Fruit fly (Drosophila melanogaster) whole organism, adult: ENCODE data around the gene Pep.

Experiments
- CG11617 ChIP-seq: fragments of 200-800 bp; sonication (Bioruptor generic); optimal IDR thresholded peaks from 2 replicates; lab custom pipeline; 2017; ENCODE audit warnings: mild to moderate bottlenecking, missing biosample characterization, missing genetic modification reagents, missing genetic modification characterization
- CG14711 ChIP-seq: fragments of 200-800 bp; sonication (Bioruptor generic); optimal IDR thresholded peaks from 2 replicates; lab custom pipeline; 2018; ENCODE audit warnings: missing biosample characterization, mild to moderate bottlenecking, missing genetic modification characterization, moderate library complexity
- CG1620 ChIP-seq: fragments of 200-800 bp; sonication (Bioruptor generic); optimal IDR thresholded peaks from 2 replicates; lab custom pipeline; 2016; ENCODE audit warnings: missing biosample characterization, missing genetic modification characterization
- CG33017 ChIP-seq: fragments of 200-800 bp; sonication (Bioruptor generic); optimal IDR thresholded peaks from 2 replicates; lab custom pipeline; 2018; ENCODE audit warnings: missing biosample characterization, mild to moderate bottlenecking, missing genetic modification characterization, moderate library complexity
- CG7045 ChIP-seq: fragments of 200-800 bp; sonication (Bioruptor generic); optimal IDR thresholded peaks from 2 replicates; lab custom pipeline; 2017; ENCODE audit warnings: missing biosample characterization, mild to moderate bottlenecking, missing genetic modification characterization
- CG7101 ChIP-seq: fragments of 200-800 bp; sonication (Bioruptor generic); optimal IDR thresholded peaks from 2 replicates; lab custom pipeline; 2018; ENCODE audit warnings: missing biosample characterization, mild to moderate bottlenecking, missing genetic modification characterization, moderate library complexity
- Clk ChIP-seq: fragments of 200-800 bp; sonication (Bioruptor generic); optimal IDR thresholded peaks from 2 replicates; lab custom pipeline; 2017; ENCODE audit warnings: missing biosample characterization, missing genetic modification characterization
- Crg-1 ChIP-seq: fragments of 200-800 bp; sonication (Bioruptor generic); optimal IDR thresholded peaks from 2 replicates; lab custom pipeline; 2016; ENCODE audit warnings: missing biosample characterization, missing genetic modification characterization
- bab1 ChIP-seq: fragments of 200-800 bp; sonication (Bioruptor generic); optimal IDR thresholded peaks from 3 replicates; lab custom pipeline; 2019; ENCODE audit warnings: missing biosample characterization, mild to moderate bottlenecking, missing genetic modification characterization, moderate library complexity
- cic ChIP-seq: fragments of 200-800 bp; sonication (Bioruptor generic); optimal IDR thresholded peaks from 2 replicates; lab custom pipeline; 2017; ENCODE audit warnings: missing biosample characterization, mild to moderate bottlenecking, missing genetic modification characterization, moderate library complexity
- cnc ChIP-seq, 2 experiments: fragments of >200 bp; optimal IDR thresholded peaks; 2 replicates each; lab custom pipeline; 2017
- kay ChIP-seq: fragments of 200-800 bp; sonication (Bioruptor generic); peaks from one replicate; lab custom pipeline; 2016; ENCODE audit warnings: missing biosample characterization, missing genetic modification characterization, borderline replicate concordance
- pad ChIP-seq: fragments of 200-800 bp; sonication (Bioruptor generic); optimal IDR thresholded peaks from 3 replicates; lab custom pipeline; 2017; ENCODE audit warnings: missing biosample characterization, missing genetic modification characterization, mild to moderate bottlenecking, moderate library complexity, missing genetic modification reagents
- tj ChIP-seq: fragments of 200-800 bp; sonication (Bioruptor generic); optimal IDR thresholded peaks from 3 replicates; lab custom pipeline; 2017; ENCODE audit warnings: missing biosample characterization, mild to moderate bottlenecking, missing genetic modification characterization, moderate library complexity

DNA sequence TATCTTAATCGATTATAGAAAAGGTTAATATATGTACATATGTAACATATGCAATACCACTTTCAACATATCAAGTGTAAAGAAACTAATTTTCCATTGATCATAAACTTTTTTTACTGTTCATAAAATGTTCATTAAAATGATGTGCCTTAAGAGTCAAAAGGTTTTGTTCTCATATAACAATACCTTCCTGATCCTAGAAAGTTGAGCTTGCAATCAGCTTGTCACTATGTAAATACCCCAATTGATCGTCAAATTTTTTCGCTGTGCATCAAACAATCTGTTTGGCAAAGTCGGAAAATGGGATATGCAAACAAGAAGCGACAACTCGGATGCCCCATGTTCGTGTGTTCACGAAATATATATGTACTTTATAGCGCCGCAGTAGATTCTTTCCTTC is 54.8 kb downstream of the Pep start:
- TF ChIP-seq Crg-1 (GFP tag; lab: Kevin White, UChicago) (no peak), CG11617 (GFP tag; lab: Kevin White, UChicago) (no peak), pad (GFP tag; lab: Kevin White, UChicago) (no peak), CG7101 (no peak), CG14711 (tag; lab: Kevin White, UChicago) (no peak), cnc (optimal IDR thresholded peaks at IDR 0.05; lab: Kevin White, UChicago) (no peak), Clk (GFP tag; lab: Kevin White, UChicago) (no peak), bab1 (GFP tag; lab: Kevin White, UChicago) (no peak), CG1620 (no peak), tj (no peak), cic (GFP tag; lab: Kevin White, UChicago) (no peak), kay (GFP tag; lab: Kevin White, UChicago) (no peak), CG7045 (no peak), CG33017 (tag; lab: Kevin White, UChicago) (no peak)
